Worm (Caenorhabditis elegans): Measurements from ENCODE around the gene klp-7.

DNA sequence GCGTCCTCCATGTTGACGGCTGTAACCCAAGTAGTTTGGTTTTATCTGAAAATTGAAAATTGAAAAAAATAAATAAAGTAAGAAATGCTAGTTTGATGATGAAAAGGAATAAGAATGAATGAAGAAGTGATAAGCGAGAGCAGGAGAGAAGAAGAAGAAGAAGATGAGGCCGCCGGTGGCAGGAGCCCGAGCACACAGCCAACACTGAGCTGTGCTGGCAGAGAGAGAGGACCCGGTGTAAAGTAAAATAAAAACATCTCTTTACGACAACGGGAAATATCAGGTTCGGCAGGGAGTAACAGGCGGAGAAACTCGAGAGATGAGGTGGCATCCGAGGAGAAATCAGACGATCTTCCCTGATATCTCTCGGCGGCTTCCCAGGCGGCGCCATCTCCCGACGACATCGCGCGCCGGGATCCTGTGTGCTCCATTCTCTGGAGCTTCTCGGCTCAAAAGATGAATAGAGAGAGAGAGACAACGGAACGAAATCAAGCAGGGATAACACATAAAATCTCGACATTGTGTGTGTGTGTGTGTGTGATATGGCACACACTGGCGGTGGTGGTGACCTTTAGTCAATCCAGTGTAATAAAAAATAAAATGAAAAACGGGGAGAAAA is 11.2 kb downstream of the klp-7 start, which contains the start of gene sca-1:
- no peak for TF ChIP-seq gei-8 (GFP tag; optimal IDR thresholded peaks at IDR 0.05)
- no peak for TF ChIP-seq R02D3.7 (tag; optimal IDR thresholded peaks at IDR 0.05)
- no peak for TF ChIP-seq lin-15B (tag; optimal IDR thresholded peaks at IDR 0.05)
- TF ChIP-seq fkh-10 (GFP tag; optimal IDR thresholded peaks at IDR 0.05): no peak
- TF ChIP-seq nhr-28 (tag; optimal IDR thresholded peaks at IDR 0.05): no peak
- TF ChIP-seq daf-12 (tag; optimal IDR thresholded peaks at IDR 0.05): no peak
